Fruit fly (Drosophila melanogaster) whole organism, embryonic: ENCODE results near the gene CG14647.

Experiments used
- CG10565 ChIP-seq: fragments of 200-800 bp; sonication (Bioruptor generic); optimal IDR thresholded peaks from 3 replicates; lab custom pipeline; 2016; ENCODE audit warnings: missing biosample characterization, mild to moderate bottlenecking, missing genetic modification characterization
- CG10654 ChIP-seq: fragments of 200-800 bp; sonication (Bioruptor generic); optimal IDR thresholded peaks from 2 replicates; lab custom pipeline; 2016; ENCODE audit warnings: missing biosample characterization, missing genetic modification characterization
- CG12391 ChIP-seq: fragments of 200-800 bp; sonication (Bioruptor generic); optimal IDR thresholded peaks from 3 replicates; lab custom pipeline; 2018; ENCODE audit warnings: missing biosample characterization, mild to moderate bottlenecking, missing genetic modification characterization, moderate library complexity
- CG14014 ChIP-seq: fragments of 200-800 bp; sonication (Bioruptor generic); IDR thresholded peaks from 2 replicates; pipeline ENCODE4 v1.3.6; 2022; ENCODE audit warnings: missing biosample characterization, missing genetic modification characterization
- CG14860 ChIP-seq: fragments of 200-800 bp; sonication (Bioruptor generic); IDR thresholded peaks from 3 replicates; pipeline ENCODE4 v1.3.6; 2022; ENCODE audit warnings: missing biosample characterization, missing genetic modification characterization; ENCODE audit not compliant: partially characterized antibody
- CG15073 ChIP-seq: fragments of 200-800 bp; sonication (Bioruptor generic); optimal IDR thresholded peaks from 2 replicates; lab custom pipeline; 2016; ENCODE audit warnings: missing biosample characterization, missing genetic modification characterization
- CG16779 ChIP-seq: fragments of 200-800 bp; sonication (Bioruptor generic); IDR thresholded peaks from 2 replicates; pipeline ENCODE4 v1.3.6; 2022; ENCODE audit warnings: missing biosample characterization, missing genetic modification characterization
- CG17612 ChIP-seq: fragments of 200-800 bp; sonication (Bioruptor generic); IDR thresholded peaks from 2 replicates; pipeline ENCODE4 v1.3.6; 2022; ENCODE audit warnings: missing biosample characterization, missing genetic modification characterization
- CG18262 ChIP-seq: fragments of 200-800 bp; optimal IDR thresholded peaks from 3 replicates; lab custom pipeline; 2019; ENCODE audit warnings: missing biosample characterization, mild to moderate bottlenecking, missing genetic modification characterization, moderate library complexity
- CG2875 ChIP-seq: fragments of 200-800 bp; sonication (Bioruptor generic); optimal IDR thresholded peaks from 2 replicates; lab custom pipeline; 2017; ENCODE audit warnings: missing biosample characterization, mild to moderate bottlenecking, missing genetic modification characterization, missing genetic modification reagents
- CG31224 ChIP-seq: fragments of 200-800 bp; sonication (Bioruptor generic); IDR thresholded peaks from 2 replicates; pipeline ENCODE4 v1.3.6; 2022; ENCODE audit warnings: missing biosample characterization, missing genetic modification characterization
- CG31441 ChIP-seq: fragments of 200-800 bp; sonication (Bioruptor generic); IDR thresholded peaks from 2 replicates; pipeline ENCODE4 v1.3.6; 2022; ENCODE audit warnings: missing biosample characterization, missing genetic modification characterization
- CG5180 ChIP-seq: fragments of 200-800 bp; sonication (Bioruptor generic); optimal IDR thresholded peaks from 3 replicates; lab custom pipeline; 2017; ENCODE audit warnings: missing biosample characterization, missing genetic modification characterization, mild to moderate bottlenecking, moderate library complexity, missing genetic modification reagents
- CG6689 ChIP-seq: fragments of 200-800 bp; sonication (Bioruptor generic); IDR thresholded peaks from 2 replicates; pipeline ENCODE4 v1.3.6; 2022; ENCODE audit warnings: missing biosample characterization, missing genetic modification characterization
- CG6791 ChIP-seq: fragments of 200-800 bp; sonication (Bioruptor generic); IDR thresholded peaks from 3 replicates; pipeline ENCODE4 v1.3.6; 2022; ENCODE audit warnings: missing biosample characterization, missing genetic modification characterization; ENCODE audit not compliant: partially characterized antibody
- CG7556 ChIP-seq: fragments of 200-800 bp; sonication (Bioruptor generic); optimal IDR thresholded peaks from 2 replicates; lab custom pipeline; 2017; ENCODE audit warnings: missing biosample characterization, mild to moderate bottlenecking, missing genetic modification characterization
- CG8290 ChIP-seq, 3 experiments: fragments of 200-800 bp; sonication (Bioruptor generic); optimal IDR thresholded peaks; 2 replicates each; lab custom pipeline; 2016 to 2019; ENCODE audit warnings: missing biosample characterization in 3 of 3, missing genetic modification characterization in 3 of 3, mild to moderate bottlenecking in 2 of 3, moderate library complexity in 1 of 3
- CG8765 ChIP-seq: fragments of 200-800 bp; sonication (Bioruptor generic); IDR thresholded peaks from 2 replicates; pipeline ENCODE4 v1.3.6; 2022; ENCODE audit warnings: missing biosample characterization, missing genetic modification characterization
- D19B ChIP-seq: fragments of 200-800 bp; sonication (Bioruptor generic); optimal IDR thresholded peaks from 2 replicates; lab custom pipeline; 2017; ENCODE audit warnings: missing biosample characterization, mild to moderate bottlenecking, missing genetic modification characterization
- Dad ChIP-seq: fragments of 200-800 bp; sonication (Bioruptor generic); optimal IDR thresholded peaks from 3 replicates; lab custom pipeline; 2016; ENCODE audit warnings: missing biosample characterization, missing genetic modification characterization
- E2f2 ChIP-seq: fragments of 200-800 bp; sonication (Bioruptor generic); IDR thresholded peaks from 2 replicates; pipeline ENCODE4 v1.3.6; 2022; ENCODE audit warnings: missing biosample characterization, missing genetic modification characterization
- Ets65A ChIP-seq: fragments of 200-800 bp; sonication (Bioruptor generic); peaks from one replicate; lab custom pipeline; 2016; ENCODE audit warnings: missing biosample characterization, missing genetic modification characterization
- H15 ChIP-seq: fragments of 200-800 bp; sonication (Bioruptor generic); IDR thresholded peaks from 3 replicates; pipeline ENCODE4 v1.3.6; 2022; ENCODE audit warnings: missing biosample characterization, missing genetic modification characterization
- HLH4C ChIP-seq: fragments of 200-800 bp; sonication (Bioruptor generic); IDR thresholded peaks from 3 replicates; pipeline ENCODE4 v1.3.6; 2022; ENCODE audit warnings: missing biosample characterization, missing genetic modification characterization; ENCODE audit not compliant: partially characterized antibody
- Hand ChIP-seq: fragments of 200-800 bp; sonication (Bioruptor generic); optimal IDR thresholded peaks from 2 replicates; lab custom pipeline; 2017; ENCODE audit warnings: mild to moderate bottlenecking, missing biosample characterization, missing genetic modification reagents, missing genetic modification characterization
- Hr39 ChIP-seq: fragments of >200 bp; optimal IDR thresholded peaks from 2 replicates; lab custom pipeline; 2017
- MESR4 ChIP-seq: fragments of 200-800 bp; sonication (Bioruptor generic); optimal IDR thresholded peaks from 2 replicates; lab custom pipeline; 2018; ENCODE audit warnings: missing biosample characterization, mild to moderate bottlenecking, missing genetic modification characterization, moderate library complexity
- Mad ChIP-seq: fragments of 200-800 bp; sonication (Bioruptor generic); optimal IDR thresholded peaks from 2 replicates; lab custom pipeline; 2016; ENCODE audit warnings: missing biosample characterization, missing genetic modification characterization
- Max ChIP-seq: fragments of 200-800 bp; sonication (Bioruptor generic); optimal IDR thresholded peaks from 2 replicates; lab custom pipeline; 2016; ENCODE audit warnings: missing biosample characterization, mild to moderate bottlenecking, missing genetic modification characterization
- Med ChIP-seq: fragments of 200-800 bp; sonication (Bioruptor generic); peaks from one replicate; lab custom pipeline; 2016; ENCODE audit warnings: missing biosample characterization, missing genetic modification characterization, mild to moderate bottlenecking, inconsistent platforms, moderate library complexity
- NFAT ChIP-seq: fragments of 200-800 bp; sonication (Bioruptor generic); IDR thresholded peaks from 2 replicates; pipeline ENCODE4 v1.3.6; 2022; ENCODE audit warnings: missing biosample characterization, missing genetic modification characterization
- Side ChIP-seq: fragments of 200-800 bp; sonication (Bioruptor generic); optimal IDR thresholded peaks from 2 replicates; lab custom pipeline; 2016; ENCODE audit warnings: missing biosample characterization, missing genetic modification characterization
- Six4 ChIP-seq: fragments of 200-800 bp; sonication (Bioruptor generic); optimal IDR thresholded peaks from 2 replicates; lab custom pipeline; 2016; ENCODE audit warnings: missing biosample characterization, missing genetic modification characterization
- Sox102F ChIP-seq: fragments of 200-800 bp; sonication (Bioruptor generic); optimal IDR thresholded peaks from 2 replicates; lab custom pipeline; 2018; ENCODE audit warnings: missing biosample characterization, mild to moderate bottlenecking, missing genetic modification characterization, moderate library complexity
- Sry-δ ChIP-seq: fragments of 200-800 bp; sonication (Bioruptor generic); optimal IDR thresholded peaks from 2 replicates; lab custom pipeline; 2016; ENCODE audit warnings: missing biosample characterization, missing genetic modification characterization
- Trl ChIP-seq, 3 experiments: fragments of >200 bp in 2 of 3; fragments of 200-800 bp in 1 of 3; sonication (Bioruptor generic) in 1 of 3; optimal IDR thresholded peaks; 2 replicates in 1 of 3; 3 replicates in 2 of 3; lab custom pipeline; 2016 to 2017; ENCODE audit warnings: missing biosample characterization in 1 of 3, missing genetic modification characterization in 1 of 3
- bcd ChIP-seq: fragments of 200-800 bp; sonication (Bioruptor generic); optimal IDR thresholded peaks from 2 replicates; lab custom pipeline; 2017; ENCODE audit warnings: missing biosample characterization, mild to moderate bottlenecking, missing genetic modification characterization
- bigmax ChIP-seq: fragments of 200-800 bp; sonication (Bioruptor generic); optimal IDR thresholded peaks from 2 replicates; lab custom pipeline; 2018; ENCODE audit warnings: missing biosample characterization, mild to moderate bottlenecking, missing genetic modification characterization
- ci ChIP-seq: fragments of 200-800 bp; sonication (Bioruptor generic); IDR thresholded peaks from 3 replicates; pipeline ENCODE4 v1.3.6; 2022; ENCODE audit warnings: missing biosample characterization, missing genetic modification characterization
- corto ChIP-seq: fragments of 200-800 bp; sonication (Bioruptor generic); optimal IDR thresholded peaks from 2 replicates; lab custom pipeline; 2016; ENCODE audit warnings: missing biosample characterization, mild to moderate bottlenecking, missing genetic modification characterization, moderate library complexity
- dmrt99B ChIP-seq: fragments of 200-800 bp; sonication (Bioruptor generic); optimal IDR thresholded peaks from 2 replicates; lab custom pipeline; 2018; ENCODE audit warnings: missing biosample characterization, mild to moderate bottlenecking, missing genetic modification characterization, moderate library complexity
- emc ChIP-seq: fragments of 200-800 bp; sonication (Bioruptor generic); optimal IDR thresholded peaks from 2 replicates; lab custom pipeline; 2016; ENCODE audit warnings: missing biosample characterization, missing genetic modification characterization
- exex ChIP-seq: fragments of 200-800 bp; sonication (Bioruptor generic); optimal IDR thresholded peaks from 4 replicates; lab custom pipeline; 2018; ENCODE audit warnings: missing biosample characterization, mild to moderate bottlenecking, missing genetic modification characterization, moderate library complexity
- hbn ChIP-seq: fragments of 200-800 bp; sonication (Bioruptor generic); IDR thresholded peaks from 2 replicates; pipeline ENCODE4 v1.3.6; 2022; ENCODE audit warnings: missing biosample characterization, missing genetic modification characterization; ENCODE audit not compliant: partially characterized antibody
- hkb ChIP-seq, 2 experiments: fragments of 200-800 bp in 1 of 2; fragments of >200 bp in 1 of 2; sonication (Bioruptor generic) in 1 of 2; IDR thresholded peaks in 1 of 2; optimal IDR thresholded peaks in 1 of 2; 2 replicates each; pipeline versions ENCODE4 v1.3.6 to Lab custom; 2017 to 2022; ENCODE audit warnings: missing biosample characterization in 1 of 2, missing genetic modification characterization in 1 of 2
- odd ChIP-seq: fragments of 200-800 bp; sonication (Bioruptor generic); optimal IDR thresholded peaks from 2 replicates; lab custom pipeline; 2017; ENCODE audit warnings: missing biosample characterization, mild to moderate bottlenecking, missing genetic modification characterization
- pb ChIP-seq: fragments of 200-800 bp; sonication (Bioruptor generic); optimal IDR thresholded peaks from 3 replicates; lab custom pipeline; 2016; ENCODE audit warnings: missing biosample characterization, missing genetic modification characterization
- ranshi ChIP-seq: fragments of 200-800 bp; sonication (Bioruptor generic); IDR thresholded peaks from 2 replicates; pipeline ENCODE4 v1.3.6; 2022; ENCODE audit warnings: missing biosample characterization, missing genetic modification characterization
- scrt ChIP-seq: fragments of 200-800 bp; sonication (Bioruptor generic); optimal IDR thresholded peaks from 2 replicates; lab custom pipeline; 2018; ENCODE audit warnings: missing biosample characterization, mild to moderate bottlenecking, missing genetic modification characterization, moderate library complexity
- stwl ChIP-seq: fragments of 200-800 bp; sonication (Bioruptor generic); optimal IDR thresholded peaks from 3 replicates; lab custom pipeline; 2018; ENCODE audit warnings: missing biosample characterization, mild to moderate bottlenecking, missing genetic modification characterization, moderate library complexity
- vvl ChIP-seq: fragments of 200-800 bp; sonication (Bioruptor generic); IDR thresholded peaks from 2 replicates; pipeline ENCODE4 v1.3.6; 2022; ENCODE audit warnings: missing biosample characterization, missing genetic modification characterization
- zfh1 ChIP-seq: fragments of 200-800 bp; sonication (Bioruptor generic); IDR thresholded peaks from 3 replicates; pipeline ENCODE4 v1.3.6; 2022; ENCODE audit warnings: missing biosample characterization, missing genetic modification characterization

Gene CG14647

DNA sequence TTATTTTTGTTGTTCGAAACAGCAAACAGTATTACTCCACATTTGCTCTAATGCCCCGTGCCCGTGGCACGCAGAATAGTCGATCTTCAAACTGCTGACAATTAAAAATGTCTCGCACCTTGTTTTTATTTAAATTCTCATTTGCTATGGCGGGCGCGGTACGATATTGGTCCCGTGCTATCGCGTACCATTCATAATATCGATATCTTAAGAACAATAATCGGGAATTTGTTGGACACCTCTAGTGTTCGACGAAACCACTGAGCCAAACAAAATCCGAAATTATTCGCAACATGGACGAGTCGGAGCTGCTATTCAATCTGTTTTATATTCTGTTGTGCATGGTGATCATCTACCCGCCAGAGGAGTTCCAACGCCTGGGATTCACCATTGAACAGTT, 10.2 kb upstream of the CG14647 start, which contains the start of gene CG14646 (continued):
- no peak for TF ChIP-seq Mad (GFP tag; lab: Kevin White, UChicago)
- TF ChIP-seq bigmax: no peak
- no peak for TF ChIP-seq CG31441 (GFP tag; lab: Robert Waterston, UW)
- TF ChIP-seq CG10654 (GFP tag; lab: Kevin White, UChicago): no peak
- TF ChIP-seq exex (tag; lab: Kevin White, UChicago): no peak
- TF ChIP-seq Dad (GFP tag; lab: Kevin White, UChicago): no peak
- TF ChIP-seq emc: no peak
- TF ChIP-seq ranshi (GFP tag; lab: Robert Waterston, UW): no peak
- TF ChIP-seq H15: no peak
- no peak for TF ChIP-seq scrt (GFP tag; lab: Kevin White, UChicago)
- TF ChIP-seq odd (GFP tag; lab: Kevin White, UChicago): no peak
- TF ChIP-seq CG18262 (tag; lab: Kevin White, UChicago): no peak
- peak; percentile 70 for TF ChIP-seq CG14860
- TF ChIP-seq CG16779: no peak
- no peak for TF ChIP-seq CG15073
- no peak for TF ChIP-seq zfh1 (GFP tag; lab: Robert Waterston, UW)
- peak; percentile 59 for TF ChIP-seq MESR4 (GFP tag; lab: Kevin White, UChicago)
- no peak for TF ChIP-seq CG10565 (GFP tag; lab: Kevin White, UChicago)
- no peak for TF ChIP-seq CG2875 (GFP tag; lab: Kevin White, UChicago)
- no peak for TF ChIP-seq Side (GFP tag; lab: Kevin White, UChicago)
- no peak for TF ChIP-seq D19B (GFP tag; lab: Kevin White, UChicago)
- TF ChIP-seq HLH4C (GFP tag; lab: Robert Waterston, UW): peak; percentile 83
- TF ChIP-seq Ets65A (GFP tag; lab: Kevin White, UChicago): peak; percentile 24
- TF ChIP-seq CG17612: no peak
- peak; percentile 93 for TF ChIP-seq hbn
- no peak for TF ChIP-seq CG12391 (tag; lab: Kevin White, UChicago)
- no peak for TF ChIP-seq CG31224
- TF ChIP-seq stwl (tag; lab: Kevin White, UChicago): peak; percentile 13
- TF ChIP-seq Sry-δ (GFP tag; lab: Kevin White, UChicago): peak; percentile 86
- TF ChIP-seq CG6689: no peak
- no peak for TF ChIP-seq CG14014 (GFP tag; lab: Robert Waterston, UW)
- TF ChIP-seq bcd: no peak
- peak; percentile 92 for TF ChIP-seq CG6791 (GFP tag; lab: Robert Waterston, UW)
- TF ChIP-seq dmrt99B (tag; lab: Kevin White, UChicago): no peak

- 0 out of 3 replicates have a peak, but pooled peaks have one; percentile 34 for TF ChIP-seq ci
- TF ChIP-seq CG7556 (GFP tag; lab: Kevin White, UChicago): no peak
- no peak for TF ChIP-seq corto (GFP tag; lab: Kevin White, UChicago)
- no peak for TF ChIP-seq Six4 (GFP tag; lab: Kevin White, UChicago)
- TF ChIP-seq NFAT (GFP tag; lab: Robert Waterston, UW): peak; percentile 17; the same call in 1 of the 2 replicates
- TF ChIP-seq CG5180 (GFP tag; lab: Kevin White, UChicago): peak; percentile 83
- TF ChIP-seq Max (GFP tag; lab: Kevin White, UChicago): no peak
- TF ChIP-seq Hr39 (lab: Kevin White, UChicago): no peak
- TF ChIP-seq Trl (optimal IDR thresholded peaks at IDR 0.05; lab: Kevin White, UChicago): peak in 1 of 2 experiments; percentile 6
- no peak for TF ChIP-seq Trl (GFP tag; optimal IDR thresholded peaks at IDR 0.05; lab: Kevin White, UChicago)
- no peak for TF ChIP-seq pb (GFP tag; lab: Kevin White, UChicago)
- TF ChIP-seq CG8765: no peak
- TF ChIP-seq E2f2 (GFP tag; lab: Robert Waterston, UW): no peak
- TF ChIP-seq CG8290 (GFP tag; optimal IDR thresholded peaks at IDR 0.05; lab: Kevin White, UChicago): no peak
- peak in 1 of 2 experiments; percentile 33 for TF ChIP-seq CG8290 (tag; optimal IDR thresholded peaks at IDR 0.05; lab: Kevin White, UChicago)
- TF ChIP-seq Hand (GFP tag; lab: Kevin White, UChicago): no peak
- TF ChIP-seq vvl (GFP tag; lab: Robert Waterston, UW): 0 out of 2 replicates have a peak, but pooled peaks have one; percentile 28
- TF ChIP-seq hkb (optimal IDR thresholded peaks at IDR 0.05; lab: Kevin White, UChicago): no peak
- TF ChIP-seq hkb (GFP tag; IDR thresholded peaks at IDR 0.05; lab: Robert Waterston, UW): 0 out of 2 replicates have a peak, but pooled peaks have one; percentile 13
- TF ChIP-seq Med (GFP tag; lab: Kevin White, UChicago): peak; percentile 57
- no peak for TF ChIP-seq Sox102F (GFP tag; lab: Kevin White, UChicago)
These were observed 6.2 kb upstream of the CG14647 start, which contains the start of gene CG34112 for dm6 chr3R:4394117-4394516. Gene CG34112, minus strand, starts transcription at chr3R:4394259.
